Fruit fly (Drosophila melanogaster): ENCODE measurements around the gene Mat89Ba.

Gene Mat89Ba

dm6 chr3R:16249829-16250814, 22.1 kb downstream of the Mat89Ba start (continued):
- TF ChIP-seq HLH54F (GFP tag; optimal IDR thresholded peaks at IDR 0.05), result no peak
- no peak for TF ChIP-seq CG17612 (GFP tag; IDR thresholded peaks at IDR 0.05)
- TF ChIP-seq ac (GFP tag; optimal IDR thresholded peaks at IDR 0.05), result no peak
- no peak for TF ChIP-seq ranshi (GFP tag; IDR thresholded peaks at IDR 0.05)
- peak; percentile 94 for TF ChIP-seq mirr (GFP tag; optimal IDR thresholded peaks at IDR 0.05)
- peak; percentile 9 for TF ChIP-seq tx (GFP tag; optimal IDR thresholded peaks at IDR 0.05)
- TF ChIP-seq nom (GFP tag; optimal IDR thresholded peaks at IDR 0.05), result peak; percentile 81
- peak; percentile 62 for TF ChIP-seq kay (GFP tag; optimal IDR thresholded peaks at IDR 0.05)
- peak; percentile 32 for TF ChIP-seq CG16863 (GFP tag; optimal IDR thresholded peaks at IDR 0.05)
- TF ChIP-seq Meics (GFP tag; optimal IDR thresholded peaks at IDR 0.05), result peak; percentile 50
- no peak for TF ChIP-seq bbx (GFP tag; IDR thresholded peaks at IDR 0.05; ENCODE audit: partially characterized antibody)
- peak; percentile 88 to 92 for TF ChIP-seq Trl (optimal IDR thresholded peaks at IDR 0.05)
- TF ChIP-seq Trl (GFP tag; optimal IDR thresholded peaks at IDR 0.05), result peak; percentile 11
- peak; percentile 50 for TF ChIP-seq Nf-YB (GFP tag; optimal IDR thresholded peaks at IDR 0.05)
- TF ChIP-seq emc (GFP tag; optimal IDR thresholded peaks at IDR 0.05), result no peak
- TF ChIP-seq sna (GFP tag; IDR thresholded peaks at IDR 0.05; ENCODE audit: partially characterized antibody), result no peak
- TF ChIP-seq Taf1 (GFP tag; IDR thresholded peaks at IDR 0.05), result no peak
- TF ChIP-seq CG10209 (GFP tag; optimal IDR thresholded peaks at IDR 0.05), result no peak
- no peak for TF ChIP-seq CG14441 (GFP tag; IDR thresholded peaks at IDR 0.05)
- no peak for TF ChIP-seq Atf6 (GFP tag; IDR thresholded peaks at IDR 0.05)
- TF ChIP-seq Hand (GFP tag; optimal IDR thresholded peaks at IDR 0.05), result peak; percentile 55
- TF ChIP-seq dysf (GFP tag; IDR thresholded peaks at IDR 0.05), result no peak
- TF ChIP-seq CG3726 (GFP tag; IDR thresholded peaks at IDR 0.05), result no peak
- peak; percentile 26 for TF ChIP-seq CG17359 (tag; optimal IDR thresholded peaks at IDR 0.05)
- TF ChIP-seq cad (GFP tag; optimal IDR thresholded peaks at IDR 0.05), result peak; percentile 40
- TF ChIP-seq hkb (optimal IDR thresholded peaks at IDR 0.05), result no peak
- TF ChIP-seq hkb (GFP tag; IDR thresholded peaks at IDR 0.05), result no peak
- peak; percentile 32 for TF ChIP-seq Myb (GFP tag; optimal IDR thresholded peaks at IDR 0.05)
- peak; percentile 38 for TF ChIP-seq slp2 (GFP tag; optimal IDR thresholded peaks at IDR 0.05)
- no peak for TF ChIP-seq sisA (GFP tag; IDR thresholded peaks at IDR 0.05)
- TF ChIP-seq CG1233 (GFP tag; optimal IDR thresholded peaks at IDR 0.05), result peak; percentile 28
- TF ChIP-seq mam (GFP tag; optimal IDR thresholded peaks at IDR 0.05), result peak; percentile 46
- peak; percentile 41 for TF ChIP-seq pzg (GFP tag; optimal IDR thresholded peaks at IDR 0.05)
- no peak for TF ChIP-seq pho (GFP tag; optimal IDR thresholded peaks at IDR 0.05)
- TF ChIP-seq CG34224 (GFP tag; IDR thresholded peaks at IDR 0.05; ENCODE audit: partially characterized antibody), result no peak
- no peak for TF ChIP-seq CG8290 (GFP tag; optimal IDR thresholded peaks at IDR 0.05)
- peak in 1 of 2 experiments; percentile 87 for TF ChIP-seq CG8290 (tag; optimal IDR thresholded peaks at IDR 0.05)
- peak; percentile 100 for TF ChIP-seq Deaf1 (tag; optimal IDR thresholded peaks at IDR 0.05)
- TF ChIP-seq CG16815 (GFP tag; optimal IDR thresholded peaks at IDR 0.05), result no peak
- peak; percentile 37 for TF ChIP-seq Fer3 (tag; optimal IDR thresholded peaks at IDR 0.05)
- no peak for TF ChIP-seq chinmo (GFP tag; IDR thresholded peaks at IDR 0.05; ENCODE audit: partially characterized antibody)
- TF ChIP-seq CG7745 (tag; optimal IDR thresholded peaks at IDR 0.05), result no peak
- peak; percentile 33 for TF ChIP-seq CG3838 (GFP tag; optimal IDR thresholded peaks at IDR 0.05)
- TF ChIP-seq ab (GFP tag; optimal IDR thresholded peaks at IDR 0.05), result peak; percentile 82
- no peak for TF ChIP-seq gfzf (GFP tag; optimal IDR thresholded peaks at IDR 0.05)
- TF ChIP-seq MESR4 (GFP tag; optimal IDR thresholded peaks at IDR 0.05), result no peak
- TF ChIP-seq CG15696 (tag; optimal IDR thresholded peaks at IDR 0.05), result peak; percentile 3
- TF ChIP-seq chn (GFP tag; optimal IDR thresholded peaks at IDR 0.05), result peak; percentile 51
- peak; percentile 40 for TF ChIP-seq CG10147 (GFP tag; optimal IDR thresholded peaks at IDR 0.05)
- TF ChIP-seq onecut (GFP tag; IDR thresholded peaks at IDR 0.05), result peak; percentile 31
